Fruit fly (Drosophila melanogaster) whole organism, prepupa: Measurements from ENCODE around the gene CG31220.

Experiments used
- Blimp-1 ChIP-seq: fragments of 200-800 bp; sonication (Bioruptor generic); optimal IDR thresholded peaks from 3 replicates; lab custom pipeline; 2017; ENCODE audit warnings: missing biosample characterization, missing genetic modification characterization, mild to moderate bottlenecking, moderate library complexity, missing genetic modification reagents
- CG15336 ChIP-seq: fragments of 200-800 bp; sonication (Bioruptor generic); IDR thresholded peaks from 2 replicates; pipeline ENCODE4 v1.3.6; 2022; ENCODE audit warnings: missing biosample characterization, missing genetic modification characterization
- CG1621 ChIP-seq: fragments of 200-800 bp; sonication (Bioruptor generic); optimal IDR thresholded peaks from 3 replicates; lab custom pipeline; 2018; ENCODE audit warnings: missing biosample characterization, mild to moderate bottlenecking, missing genetic modification characterization
- CG3032 ChIP-seq: fragments of 200-800 bp; optimal IDR thresholded peaks from 2 replicates; lab custom pipeline; 2019; ENCODE audit warnings: missing biosample characterization, mild to moderate bottlenecking, missing genetic modification characterization, moderate library complexity
- CG31627 ChIP-seq: fragments of 200-800 bp; sonication (Bioruptor generic); optimal IDR thresholded peaks from 3 replicates; lab custom pipeline; 2016; ENCODE audit warnings: missing biosample characterization, missing genetic modification characterization
- CG34406 ChIP-seq: fragments of 200-800 bp; sonication (Bioruptor generic); optimal IDR thresholded peaks from 3 replicates; lab custom pipeline; 2016; ENCODE audit warnings: missing biosample characterization, missing genetic modification characterization
- CG6792 ChIP-seq: fragments of 200-800 bp; sonication (Bioruptor generic); optimal IDR thresholded peaks from 3 replicates; lab custom pipeline; 2016; ENCODE audit warnings: missing biosample characterization, missing genetic modification characterization
- CG6808 ChIP-seq: fragments of 200-800 bp; sonication (Bioruptor generic); optimal IDR thresholded peaks from 3 replicates; lab custom pipeline; 2017; ENCODE audit warnings: missing biosample characterization, missing genetic modification characterization, mild to moderate bottlenecking, moderate library complexity, missing genetic modification reagents
- CG6854 ChIP-seq: fragments of 200-800 bp; sonication (Bioruptor generic); optimal IDR thresholded peaks from 2 replicates; lab custom pipeline; 2017; ENCODE audit warnings: missing biosample characterization, mild to moderate bottlenecking, missing genetic modification characterization
- CG8119 ChIP-seq: fragments of 200-800 bp; sonication (Bioruptor generic); IDR thresholded peaks from 3 replicates; pipeline ENCODE4 v1.3.6; 2022; ENCODE audit warnings: missing biosample characterization, missing genetic modification characterization
- CG8632 ChIP-seq: fragments of 200-800 bp; sonication (Bioruptor generic); optimal IDR thresholded peaks from 3 replicates; lab custom pipeline; 2016; ENCODE audit warnings: missing biosample characterization, missing genetic modification characterization
- CG9139 ChIP-seq: fragments of 200-800 bp; sonication (Bioruptor generic); optimal IDR thresholded peaks from 3 replicates; lab custom pipeline; 2017; ENCODE audit warnings: missing biosample characterization, mild to moderate bottlenecking, missing genetic modification characterization
- Eip75B ChIP-seq: fragments of 200-800 bp; sonication (Bioruptor generic); optimal IDR thresholded peaks from 3 replicates; lab custom pipeline; 2016; ENCODE audit warnings: missing biosample characterization, missing genetic modification characterization
- Eip78C ChIP-seq: fragments of 200-800 bp; sonication (Bioruptor generic); peaks from one replicate; lab custom pipeline; 2016; ENCODE audit warnings: missing biosample characterization, missing genetic modification characterization
- Eip93F ChIP-seq: fragments of 200-800 bp; sonication (Bioruptor generic); optimal IDR thresholded peaks from 2 replicates; lab custom pipeline; 2016; ENCODE audit warnings: missing biosample characterization, mild to moderate bottlenecking, missing genetic modification characterization
- Ets21C ChIP-seq: fragments of 200-800 bp; sonication (Bioruptor generic); optimal IDR thresholded peaks from 3 replicates; lab custom pipeline; 2016; ENCODE audit warnings: missing biosample characterization, missing genetic modification characterization
- Ets96B ChIP-seq: fragments of 200-800 bp; optimal IDR thresholded peaks from 2 replicates; lab custom pipeline; 2019; ENCODE audit warnings: missing biosample characterization, mild to moderate bottlenecking, missing genetic modification characterization, moderate library complexity
- Gug ChIP-seq: fragments of 200-800 bp; sonication (Bioruptor generic); IDR thresholded peaks from 2 replicates; pipeline ENCODE4 v1.3.6; 2022; ENCODE audit warnings: missing biosample characterization, missing genetic modification characterization
- Hr38 ChIP-seq: sonication (Bioruptor generic); optimal IDR thresholded peaks from 2 replicates; lab custom pipeline; 2016; ENCODE audit warnings: missing biosample characterization, missing genetic modification characterization
- Hr39 ChIP-seq: fragments of 200-800 bp; sonication (Bioruptor generic); optimal IDR thresholded peaks from 2 replicates; lab custom pipeline; 2016; ENCODE audit warnings: missing biosample characterization, missing genetic modification characterization
- Hr4 ChIP-seq: fragments of 200-800 bp; sonication (Bioruptor generic); optimal IDR thresholded peaks from 3 replicates; lab custom pipeline; 2016; ENCODE audit warnings: missing biosample characterization, missing genetic modification characterization
- Lpt ChIP-seq: fragments of 200-800 bp; sonication (Bioruptor generic); optimal IDR thresholded peaks from 3 replicates; lab custom pipeline; 2016; ENCODE audit warnings: missing biosample characterization, missing genetic modification characterization
- Met ChIP-seq: fragments of 200-800 bp; sonication (Bioruptor generic); optimal IDR thresholded peaks from 3 replicates; lab custom pipeline; 2016; ENCODE audit warnings: missing biosample characterization, missing genetic modification characterization
- Smox ChIP-seq: fragments of 200-800 bp; sonication (Bioruptor generic); optimal IDR thresholded peaks from 3 replicates; lab custom pipeline; 2016; ENCODE audit warnings: missing biosample characterization, missing genetic modification characterization
- Sox102F ChIP-seq: fragments of 200-800 bp; sonication (Bioruptor generic); optimal IDR thresholded peaks from 2 replicates; lab custom pipeline; 2016; ENCODE audit warnings: missing biosample characterization, mild to moderate bottlenecking, missing genetic modification characterization
- Sox14 ChIP-seq: fragments of 200-800 bp; sonication (Bioruptor generic); optimal IDR thresholded peaks from 3 replicates; lab custom pipeline; 2016; ENCODE audit warnings: missing biosample characterization, missing genetic modification characterization
- achi ChIP-seq: fragments of 200-800 bp; sonication (Bioruptor generic); optimal IDR thresholded peaks from 3 replicates; lab custom pipeline; 2016; ENCODE audit warnings: missing biosample characterization, missing genetic modification characterization
- dac ChIP-seq: fragments of 200-800 bp; sonication (Bioruptor generic); optimal IDR thresholded peaks from 2 replicates; lab custom pipeline; 2017; ENCODE audit warnings: missing biosample characterization, mild to moderate bottlenecking, missing genetic modification characterization
- dsx ChIP-seq: fragments of 200-800 bp; optimal IDR thresholded peaks from 3 replicates; lab custom pipeline; 2019; ENCODE audit warnings: missing biosample characterization, mild to moderate bottlenecking, missing genetic modification characterization, moderate library complexity; ENCODE audit not compliant: poor library complexity, severe bottlenecking
- eg ChIP-seq: fragments of 200-800 bp; sonication (Bioruptor generic); IDR thresholded peaks from 3 replicates; pipeline ENCODE4 v1.3.6; 2022; ENCODE audit warnings: missing biosample characterization, missing genetic modification characterization
- esn ChIP-seq: fragments of 200-800 bp; sonication (Bioruptor generic); optimal IDR thresholded peaks from 2 replicates; lab custom pipeline; 2016; ENCODE audit warnings: missing biosample characterization, mild to moderate bottlenecking, missing genetic modification characterization, moderate library complexity
- fd59A ChIP-seq: fragments of 200-800 bp; sonication (Bioruptor generic); optimal IDR thresholded peaks from 2 replicates; lab custom pipeline; 2017; ENCODE audit warnings: missing biosample characterization, mild to moderate bottlenecking, missing genetic modification characterization, missing genetic modification reagents
- fd85E ChIP-seq: fragments of 200-800 bp; sonication (Bioruptor generic); optimal IDR thresholded peaks from 3 replicates; lab custom pipeline; 2016; ENCODE audit warnings: missing biosample characterization, missing genetic modification characterization
- fkh ChIP-seq: fragments of 200-800 bp; sonication (Bioruptor generic); optimal IDR thresholded peaks from 3 replicates; lab custom pipeline; 2017; ENCODE audit warnings: missing biosample characterization, mild to moderate bottlenecking, missing genetic modification characterization, moderate library complexity
- lz ChIP-seq: fragments of 200-800 bp; sonication (Bioruptor generic); optimal IDR thresholded peaks from 3 replicates; lab custom pipeline; 2016; ENCODE audit warnings: missing biosample characterization, missing genetic modification characterization
- net ChIP-seq: fragments of 200-800 bp; sonication (Bioruptor generic); optimal IDR thresholded peaks from 3 replicates; lab custom pipeline; 2016; ENCODE audit warnings: missing biosample characterization, missing genetic modification characterization
- pdm3 ChIP-seq: fragments of 200-800 bp; sonication (Bioruptor generic); optimal IDR thresholded peaks from 3 replicates; lab custom pipeline; 2016; ENCODE audit warnings: missing biosample characterization, missing genetic modification characterization
- spab ChIP-seq: fragments of 200-800 bp; sonication (Bioruptor generic); optimal IDR thresholded peaks from 2 replicates; lab custom pipeline; 2017; ENCODE audit warnings: missing biosample characterization, mild to moderate bottlenecking, missing genetic modification characterization, missing genetic modification reagents
- ss ChIP-seq, 2 experiments: fragments of 200-800 bp; sonication (Bioruptor generic); optimal IDR thresholded peaks; 2 replicates in 1 of 2; 3 replicates in 1 of 2; lab custom pipeline; 2017 to 2018; ENCODE audit warnings: mild to moderate bottlenecking in 2 of 2, missing biosample characterization in 2 of 2, missing genetic modification characterization in 2 of 2, moderate library complexity in 1 of 2
- svp ChIP-seq: fragments of 200-800 bp; sonication (Bioruptor generic); peaks from one replicate; lab custom pipeline; 2016; ENCODE audit warnings: missing biosample characterization, missing genetic modification characterization
- topi ChIP-seq: fragments of 200-800 bp; sonication (Bioruptor generic); optimal IDR thresholded peaks from 3 replicates; lab custom pipeline; 2016; ENCODE audit warnings: missing biosample characterization, missing genetic modification characterization
- vri ChIP-seq: fragments of 200-800 bp; sonication (Bioruptor generic); optimal IDR thresholded peaks from 3 replicates; lab custom pipeline; 2016; ENCODE audit warnings: missing biosample characterization, mild to moderate bottlenecking, missing genetic modification characterization

CG31220 gene

dm6 chr3R:19648289-19648916 lies at the start of gene CG31220, which contains the start of gene CG6195:
Gene CG31220 (plus strand): TSS chr3R:19648487.
Gene CG6195 (minus strand): TSS chr3R:19648410.
- TF ChIP-seq Hr39 (GFP tag; lab: Kevin White, UChicago) (peak; percentile 21), ss (GFP tag; optimal IDR thresholded peaks at IDR 0.05; lab: Kevin White, UChicago) (peak in 1 of 2 experiments; percentile 5), Eip78C (GFP tag; lab: Kevin White, UChicago) (peak; percentile 64), Lpt (GFP tag; lab: Kevin White, UChicago) (no peak), achi (peak; percentile 88), Hr38 (GFP tag; lab: Kevin White, UChicago) (no peak), pdm3 (GFP tag; lab: Kevin White, UChicago) (peak; percentile 45), topi (GFP tag; lab: Kevin White, UChicago) (peak; percentile 38), Met (peak; percentile 36), fkh (GFP tag; lab: Kevin White, UChicago) (peak; percentile 80), CG1621 (peak; percentile 37), esn (peak; percentile 37), svp (GFP tag; lab: Kevin White, UChicago) (no peak)

dm6 chr3R:19598855-19599254 lies 49.4 kb upstream of the CG31220 start, which contains the start of gene Cpr92A:
Gene Cpr92A (minus strand): TSS chr3R:19598955.
- no peak for TF ChIP-seq Eip93F (GFP tag; lab: Kevin White, UChicago)
- TF ChIP-seq pdm3 (GFP tag; lab: Kevin White, UChicago), result no peak
- no peak for TF ChIP-seq Ets96B (tag; lab: Kevin White, UChicago)
- no peak for TF ChIP-seq eg (GFP tag; lab: Robert Waterston, UW)
- no peak for TF ChIP-seq ss (GFP tag; optimal IDR thresholded peaks at IDR 0.05; lab: Kevin White, UChicago)
- no peak for TF ChIP-seq CG3032 (tag; lab: Kevin White, UChicago)
- TF ChIP-seq Hr4 (GFP tag; lab: Kevin White, UChicago), result no peak
- no peak for TF ChIP-seq dsx (GFP tag; lab: Kevin White, UChicago)

- no peak for TF ChIP-seq Gug (GFP tag; lab: Robert Waterston, UW)
- no peak for TF ChIP-seq fd59A (GFP tag; lab: Kevin White, UChicago)
- TF ChIP-seq Eip93F (GFP tag; lab: Kevin White, UChicago), result no peak
- no peak for TF ChIP-seq achi
- TF ChIP-seq CG8632 (GFP tag; lab: Kevin White, UChicago), result no peak
- TF ChIP-seq, all 60 proteins: peak for 0
Observed at dm6 chr3R:19600335-19600734, 48.0 kb upstream of the CG31220 start, which contains the start of gene CG7333. Gene CG7333 (plus strand): TSS chr3R:19600635.

- TF ChIP-seq Lpt (GFP tag; lab: Kevin White, UChicago), result no peak
- peak; percentile 71 for TF ChIP-seq Sox102F (GFP tag; lab: Kevin White, UChicago)
- no peak for TF ChIP-seq spab (GFP tag; lab: Kevin White, UChicago)
- peak; percentile 64 for TF ChIP-seq CG31627 (GFP tag; lab: Kevin White, UChicago)
- no peak for TF ChIP-seq Sox14 (GFP tag; lab: Kevin White, UChicago)
- peak; percentile 67 for TF ChIP-seq Met
- peak; percentile 65 for TF ChIP-seq Smox (GFP tag; lab: Kevin White, UChicago)
- no peak for TF ChIP-seq CG8119 (GFP tag; lab: Robert Waterston, UW)
- TF ChIP-seq CG15336 (GFP tag; lab: Robert Waterston, UW), result no peak
- no peak for TF ChIP-seq CG34406 (GFP tag; lab: Kevin White, UChicago)
- TF ChIP-seq fd59A (GFP tag; lab: Kevin White, UChicago), result no peak
- no peak for TF ChIP-seq topi (GFP tag; lab: Kevin White, UChicago)
- TF ChIP-seq fd85E (GFP tag; lab: Kevin White, UChicago), result no peak
- TF ChIP-seq net (GFP tag; lab: Kevin White, UChicago), result no peak
- TF ChIP-seq CG8632 (GFP tag; lab: Kevin White, UChicago), result no peak
- TF ChIP-seq CG9139 (GFP tag; lab: Kevin White, UChicago), result no peak
- TF ChIP-seq lz (GFP tag; lab: Kevin White, UChicago), result peak; percentile 51
- TF ChIP-seq CG6792 (GFP tag; lab: Kevin White, UChicago), result no peak
- TF ChIP-seq svp (GFP tag; lab: Kevin White, UChicago), result peak; percentile 83
- no peak for TF ChIP-seq fkh (GFP tag; lab: Kevin White, UChicago)
- TF ChIP-seq Hr38 (GFP tag; lab: Kevin White, UChicago), result no peak
- no peak for TF ChIP-seq CG6808 (GFP tag; lab: Kevin White, UChicago)
- no peak for TF ChIP-seq CG3032 (tag; lab: Kevin White, UChicago)
- no peak for TF ChIP-seq Blimp-1 (GFP tag; lab: Kevin White, UChicago)
- TF ChIP-seq Eip75B, result no peak
- no peak for TF ChIP-seq CG6854 (GFP tag; lab: Kevin White, UChicago)
- TF ChIP-seq Eip93F (GFP tag; lab: Kevin White, UChicago), result no peak
- peak; percentile 65 for TF ChIP-seq Hr39 (GFP tag; lab: Kevin White, UChicago)
- TF ChIP-seq achi, result no peak
- TF ChIP-seq dac (GFP tag; lab: Kevin White, UChicago), result no peak
- TF ChIP-seq Hr4 (GFP tag; lab: Kevin White, UChicago), result no peak
- TF ChIP-seq Ets21C, result peak; percentile 31
- peak; percentile 67 for TF ChIP-seq vri (GFP tag; lab: Kevin White, UChicago)
Observed at dm6 chr3R:19602996-19603395, 45.3 kb upstream of the CG31220 start, which contains the start of gene CG7342. Gene CG7342 (plus strand): TSS chr3R:19603375.
